Fruit fly (Drosophila melanogaster): ENCODE measurements around the gene Lip1.

The Lip1 gene

DNA sequence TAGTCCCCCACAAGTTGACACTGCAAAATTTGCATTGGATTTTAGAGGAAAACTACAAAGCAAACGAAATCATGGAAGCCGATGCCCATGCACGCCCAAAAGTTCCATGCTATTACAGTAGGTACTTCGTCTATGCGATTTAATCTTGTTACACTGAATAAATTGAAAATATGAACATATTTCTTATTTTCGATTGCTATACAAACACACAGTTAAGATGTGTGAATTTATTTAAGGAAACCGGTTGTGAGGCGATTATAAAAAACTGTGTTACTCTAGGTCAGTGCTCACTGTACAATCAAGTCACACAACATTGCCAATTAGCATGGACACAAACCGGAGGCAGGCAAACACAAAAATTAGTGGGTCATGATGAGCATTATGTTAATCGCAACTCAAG is 35.7 kb downstream of the Lip1 start (continued):
- TF ChIP-seq CG6689 (GFP tag; IDR thresholded peaks at IDR 0.05) (peak; percentile 85), dan (GFP tag; IDR thresholded peaks at IDR 0.05) (peak; percentile 33; the same call in 1 of the 2 replicates), Awh (GFP tag; IDR thresholded peaks at IDR 0.05) (peak; percentile 92), zf30C (GFP tag; optimal IDR thresholded peaks at IDR 0.05) (no peak), cwo (GFP tag; optimal IDR thresholded peaks at IDR 0.05) (peak; percentile 69), CG31224 (GFP tag; IDR thresholded peaks at IDR 0.05) (peak; percentile 62), wor (GFP tag; IDR thresholded peaks at IDR 0.05) (peak; percentile 25; the same call in 1 of the 2 replicates), B-H1 (GFP tag; IDR thresholded peaks at IDR 0.05) (peak; percentile 61), cato (GFP tag; optimal IDR thresholded peaks at IDR 0.05; ENCODE audit: borderline replicate concordance) (peak; percentile 33), bigmax (GFP tag; optimal IDR thresholded peaks at IDR 0.05) (no peak), Dll (GFP tag; IDR thresholded peaks at IDR 0.05; ENCODE audit: partially characterized antibody) (no peak), CG2202 (tag; optimal IDR thresholded peaks at IDR 0.05) (no peak), gfzf (GFP tag; optimal IDR thresholded peaks at IDR 0.05) (no peak), chinmo (GFP tag; IDR thresholded peaks at IDR 0.05; ENCODE audit: partially characterized antibody) (no peak), D19B (GFP tag; optimal IDR thresholded peaks at IDR 0.05) (peak; percentile 26), CG43689 (GFP tag; IDR thresholded peaks at IDR 0.05) (peak; percentile 85), Fer2 (tag; optimal IDR thresholded peaks at IDR 0.05) (no peak), CG3163 (GFP tag; optimal IDR thresholded peaks at IDR 0.05) (peak; percentile 48), vvl (GFP tag; IDR thresholded peaks at IDR 0.05) (peak; percentile 92), E2f1 (GFP tag; IDR thresholded peaks at IDR 0.05) (peak; percentile 87), CG9797 (GFP tag; optimal IDR thresholded peaks at IDR 0.05) (no peak), CG3838 (GFP tag; optimal IDR thresholded peaks at IDR 0.05) (peak; percentile 64), Ets97D (GFP tag; optimal IDR thresholded peaks at IDR 0.05) (no peak), Mes4 (GFP tag; optimal IDR thresholded peaks at IDR 0.05) (peak; percentile 66), btn (GFP tag; optimal IDR thresholded peaks at IDR 0.05) (peak; percentile 14), Hr51 (GFP tag; optimal IDR thresholded peaks at IDR 0.05) (peak; percentile 43 to 89), CG6272 (GFP tag; IDR thresholded peaks at IDR 0.05) (peak; percentile 75), CG2678 (tag; optimal IDR thresholded peaks at IDR 0.05) (peak; percentile 82), gcm (GFP tag; optimal IDR thresholded peaks at IDR 0.05) (peak; percentile 48), pb (GFP tag; optimal IDR thresholded peaks at IDR 0.05) (peak; percentile 70), sim (GFP tag; IDR thresholded peaks at IDR 0.05) (peak; percentile 54; the same call in 1 of the 2 replicates), wek (GFP tag; optimal IDR thresholded peaks at IDR 0.05) (peak; percentile 56), peb (GFP tag; IDR thresholded peaks at IDR 0.05) (peak; percentile 58; the same call in 1 of the 2 replicates), Scr (GFP tag; IDR thresholded peaks at IDR 0.05; ENCODE audit: partially characterized antibody) (no peak), CG13424 (tag; optimal IDR thresholded peaks at IDR 0.05) (peak; percentile 83), PHDP (tag; optimal IDR thresholded peaks at IDR 0.05) (peak; percentile 79), CG1529 (GFP tag; optimal IDR thresholded peaks at IDR 0.05) (peak; percentile 14), CG8281 (tag; optimal IDR thresholded peaks at IDR 0.05) (peak; percentile 34), Usf (GFP tag; optimal IDR thresholded peaks at IDR 0.05) (peak; percentile 16), scrt (GFP tag; optimal IDR thresholded peaks at IDR 0.05) (peak; percentile 51), CG12155 (GFP tag; optimal IDR thresholded peaks at IDR 0.05) (peak; percentile 56), gcm2 (GFP tag; optimal IDR thresholded peaks at IDR 0.05) (peak; percentile 22), zen2 (GFP tag; IDR thresholded peaks at IDR 0.05; ENCODE audit: partially characterized antibody) (no peak), CG10959 (GFP tag; IDR thresholded peaks at IDR 0.05) (peak; percentile 63), CG8924 (tag; optimal IDR thresholded peaks at IDR 0.05) (peak; percentile 78), so (GFP tag; IDR thresholded peaks at IDR 0.05) (peak; percentile 86), Atf6 (GFP tag; IDR thresholded peaks at IDR 0.05) (peak; percentile 83), CG6813 (GFP tag; optimal IDR thresholded peaks at IDR 0.05) (peak; percentile 48), CG31388 (GFP tag; optimal IDR thresholded peaks at IDR 0.05) (peak; percentile 6), CG7372 (GFP tag; IDR thresholded peaks at IDR 0.05) (peak; percentile 73; the same call in 1 of the 2 replicates), ab (GFP tag; optimal IDR thresholded peaks at IDR 0.05) (peak; percentile 61)
